Worm (Caenorhabditis elegans) whole organism, L3 larva: ENCODE measurements around the gene W01B6.4.

ENCODE experiments used
- R02D3.7 ChIP-seq: fragments of 150-350 bp; optimal IDR thresholded peaks from 2 replicates; lab custom pipeline; 2014; ENCODE audit warnings: missing biosample characterization, missing genetic modification characterization
- nhr-237 ChIP-seq: fragments of 150-350 bp; optimal IDR thresholded peaks from 2 replicates; lab custom pipeline; 2014; ENCODE audit warnings: missing biosample characterization, missing genetic modification characterization

ce11 chrIV:10084323-10084959 is 9.2 kb downstream of the W01B6.4 start, which contains the start of gene W01B6.8:
- TF ChIP-seq R02D3.7 (tag; lab: Kevin White, UChicago) (no peak), nhr-237 (no peak)
